Fruit fly (Drosophila melanogaster) whole organism, larva: ENCODE measurements around the gene CG43339.
A peak's percentile ranks its signal among the peaks of the same experiment; 100 is the strongest.

Source experiments
- noc ChIP-seq: fragments of 200-800 bp; sonication (Bioruptor generic); optimal IDR thresholded peaks from 3 replicates; lab custom pipeline; 2019; ENCODE audit warnings: missing biosample characterization, mild to moderate bottlenecking, missing genetic modification characterization, moderate library complexity

The CG43339 gene

DNA sequence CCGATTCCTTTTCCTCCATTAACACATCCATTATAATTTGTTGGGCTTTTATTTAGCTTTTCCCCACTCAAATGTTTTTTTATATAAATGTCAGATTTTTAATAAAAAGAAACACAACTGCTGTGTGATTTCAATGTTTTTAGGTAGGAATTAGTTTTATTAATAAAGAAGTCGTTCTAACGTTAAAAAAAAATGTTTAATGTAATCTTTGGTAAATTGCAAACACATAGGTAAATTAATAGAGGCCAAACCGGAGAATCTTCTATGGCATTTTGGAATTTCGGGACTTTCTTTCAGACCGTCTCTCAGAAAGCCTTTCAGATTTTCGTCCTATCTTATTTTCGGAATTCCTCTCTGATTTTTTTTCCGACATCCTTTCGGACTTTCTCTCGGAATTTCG is at the start of gene CG43339:
Gene CG43339, minus strand, starts transcription at position 101 of the 400 bp plus-strand sequence.
- TF ChIP-seq noc (tag; lab: Kevin White, UChicago) = no peak

DNA sequence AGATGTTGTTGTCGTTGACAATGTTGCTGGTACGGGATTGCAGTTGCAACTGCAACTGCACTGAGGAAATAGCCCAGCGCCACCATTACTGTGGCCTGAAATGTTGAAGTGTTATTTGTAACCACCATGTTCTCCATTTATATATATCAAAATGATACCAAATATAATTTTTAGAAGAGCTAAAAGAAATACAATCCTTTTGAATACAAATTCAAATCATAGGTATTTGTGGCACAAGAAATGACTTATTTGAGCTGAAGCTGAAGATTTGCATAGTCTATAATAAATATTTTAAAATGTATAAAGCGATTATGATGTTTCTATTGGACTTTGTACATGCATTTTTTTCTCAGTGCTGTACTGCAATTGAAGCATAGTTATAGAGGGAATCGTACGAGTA is 46.5 kb upstream of the CG43339 start:
- no peak for TF ChIP-seq noc (tag; lab: Kevin White, UChicago)

DNA sequence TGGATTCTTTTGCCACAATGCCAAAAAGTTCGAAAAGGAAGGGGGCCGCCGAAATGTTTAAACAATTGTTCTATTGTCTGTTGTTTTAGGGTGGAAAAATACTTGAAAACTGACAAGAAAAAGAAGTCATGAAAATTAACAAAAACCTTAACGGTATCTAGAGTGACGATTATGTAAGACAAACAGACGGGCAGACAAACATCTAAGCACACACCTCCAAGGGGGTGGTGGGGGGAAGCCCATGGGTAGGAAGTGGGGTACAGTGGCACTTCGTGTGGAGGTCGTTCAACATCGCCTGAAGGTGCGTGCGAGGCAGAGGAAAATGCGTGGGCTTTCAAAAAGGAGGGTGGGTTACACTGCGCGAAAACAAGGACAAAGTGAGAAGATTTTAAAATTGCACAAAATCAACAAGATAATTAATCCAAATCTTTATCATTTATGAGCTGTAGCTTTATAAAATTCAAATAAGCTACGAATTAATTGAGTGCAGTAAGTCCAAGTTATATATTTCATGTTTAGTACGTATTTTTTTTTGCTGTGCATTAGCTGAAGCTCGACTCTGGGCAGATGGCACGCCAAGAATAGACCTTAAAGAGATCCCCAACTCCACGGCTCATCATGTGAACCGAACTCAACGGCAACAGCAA is 44.4 kb upstream of the CG43339 start:
- no peak for TF ChIP-seq noc (tag; lab: Kevin White, UChicago)

DNA sequence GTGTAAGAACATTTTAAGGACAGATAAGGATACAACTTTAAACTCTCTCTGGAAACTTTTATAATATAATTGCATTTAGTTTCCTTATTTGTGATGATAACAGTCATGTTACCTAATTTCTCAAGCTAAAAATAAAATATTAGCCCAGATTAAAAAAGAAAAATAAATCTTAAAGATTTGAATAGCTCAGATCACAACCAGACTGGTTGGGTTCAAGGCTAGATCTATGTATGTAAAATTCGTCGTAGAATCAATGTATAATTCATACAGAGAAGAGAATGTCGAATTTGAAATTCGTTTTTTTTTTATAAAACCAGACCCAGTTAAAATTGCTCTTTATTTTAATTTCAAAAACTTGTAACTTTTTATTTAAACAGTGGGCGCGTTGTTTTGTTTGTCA is 41.0 kb upstream of the CG43339 start:
- no peak for TF ChIP-seq noc (tag; lab: Kevin White, UChicago)

DNA sequence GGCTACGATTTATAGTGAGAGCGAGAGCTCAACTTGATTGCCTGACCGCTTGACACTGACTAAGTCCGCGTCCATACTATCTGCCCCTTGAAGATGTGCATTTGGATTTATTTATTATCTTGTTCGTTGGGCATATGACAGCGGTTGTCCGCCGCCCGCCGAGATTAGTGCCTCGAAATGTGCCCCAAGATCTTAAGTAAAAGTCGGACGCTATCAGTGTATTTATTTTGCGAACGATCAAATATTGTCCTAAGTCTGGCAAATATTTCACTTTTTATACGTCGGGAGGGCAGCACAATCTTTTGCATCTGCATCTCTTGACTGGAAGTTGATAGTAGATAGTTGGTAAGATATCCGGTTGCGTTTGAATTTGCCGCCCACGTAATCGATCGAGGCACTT is 40.6 kb upstream of the CG43339 start, which contains the start of gene Irk3:
Gene Irk3, minus strand, starts transcription at position 63 of the 400 bp plus-strand sequence.
- TF ChIP-seq noc (tag; lab: Kevin White, UChicago) = no peak

DNA sequence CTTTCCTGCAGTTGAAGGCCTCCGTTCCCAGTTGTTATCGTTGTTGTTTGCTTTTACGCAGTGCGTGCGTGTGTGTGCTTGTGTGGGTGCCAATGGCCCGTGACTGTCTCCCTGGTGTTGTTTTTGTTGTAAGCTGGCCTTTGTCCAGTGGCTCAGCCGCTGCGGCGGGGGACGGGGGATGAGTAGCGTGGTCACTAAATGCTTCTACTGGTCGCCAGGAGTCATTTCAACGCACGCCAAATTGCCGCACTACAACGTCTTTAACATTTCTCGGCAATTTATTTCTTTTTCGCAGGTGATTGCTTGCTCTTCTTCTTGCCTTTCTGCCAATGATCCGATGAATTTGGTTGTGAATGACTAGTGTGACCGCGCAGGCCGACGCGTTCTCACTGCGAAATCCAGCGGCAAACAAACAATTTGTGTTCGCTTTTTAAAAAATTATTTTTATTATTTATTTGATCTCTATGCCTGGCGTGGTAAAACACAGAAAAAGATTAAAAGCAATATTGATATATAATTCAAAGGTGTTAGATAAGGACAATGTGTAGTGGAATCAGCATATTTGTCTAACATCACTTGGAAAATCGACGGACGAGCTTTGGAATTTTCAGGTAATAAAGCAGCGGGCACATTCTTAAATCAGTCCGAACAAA is 35.3 kb upstream of the CG43339 start, which contains the start of the genes Faf2 and Grip71:
Gene Faf2, minus strand, starts transcription at position 450 of the 653 bp plus-strand sequence.
Gene Grip71, plus strand, starts transcription at position 608 of the 653 bp plus-strand sequence.
- TF ChIP-seq noc (tag; lab: Kevin White, UChicago) = peak; percentile 46

DNA sequence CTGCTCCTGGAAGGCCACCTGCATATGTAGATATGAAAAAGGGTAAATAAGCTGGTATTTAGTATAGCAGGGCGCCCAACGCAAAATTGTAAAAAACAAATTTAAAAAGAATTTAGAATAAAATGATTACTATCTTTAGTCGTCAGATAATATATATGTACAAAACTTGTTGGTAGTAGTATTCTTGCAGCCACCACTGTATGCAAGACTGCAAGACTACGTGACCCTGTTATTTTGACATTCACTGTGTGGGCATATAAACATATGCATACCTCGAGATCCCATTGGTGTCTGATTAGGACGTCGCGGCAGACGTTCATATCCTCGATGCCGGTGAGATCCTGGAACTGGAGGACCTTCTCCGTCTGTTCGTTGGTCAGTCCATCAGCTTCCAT is 34.8 kb upstream of the CG43339 start:
- TF ChIP-seq noc (tag; lab: Kevin White, UChicago) = no peak

DNA sequence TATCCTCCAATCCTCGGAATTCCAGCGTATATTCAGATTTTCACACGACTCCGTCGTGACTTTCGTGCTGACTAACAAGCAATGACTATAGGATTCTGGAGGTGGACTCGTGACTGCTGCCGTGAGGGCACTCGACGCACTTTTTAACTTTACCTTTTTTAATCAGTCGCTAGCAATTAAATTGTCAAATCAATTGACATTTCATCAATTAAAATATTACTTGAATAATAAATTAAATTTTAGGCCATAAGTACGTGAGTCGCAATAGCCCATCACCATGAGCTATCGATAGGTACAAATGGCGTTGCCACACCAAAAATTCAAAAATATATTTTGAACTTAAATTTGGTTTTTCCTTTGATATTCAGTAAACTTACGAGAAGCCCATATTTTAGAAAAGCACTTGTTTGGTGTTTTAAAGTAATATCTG is 32.5 kb upstream of the CG43339 start, which contains the start of gene Jwa:
Gene Jwa, minus strand, starts transcription at position 87 of the 430 bp plus-strand sequence.
- TF ChIP-seq noc (tag; lab: Kevin White, UChicago) = peak; percentile 93

DNA sequence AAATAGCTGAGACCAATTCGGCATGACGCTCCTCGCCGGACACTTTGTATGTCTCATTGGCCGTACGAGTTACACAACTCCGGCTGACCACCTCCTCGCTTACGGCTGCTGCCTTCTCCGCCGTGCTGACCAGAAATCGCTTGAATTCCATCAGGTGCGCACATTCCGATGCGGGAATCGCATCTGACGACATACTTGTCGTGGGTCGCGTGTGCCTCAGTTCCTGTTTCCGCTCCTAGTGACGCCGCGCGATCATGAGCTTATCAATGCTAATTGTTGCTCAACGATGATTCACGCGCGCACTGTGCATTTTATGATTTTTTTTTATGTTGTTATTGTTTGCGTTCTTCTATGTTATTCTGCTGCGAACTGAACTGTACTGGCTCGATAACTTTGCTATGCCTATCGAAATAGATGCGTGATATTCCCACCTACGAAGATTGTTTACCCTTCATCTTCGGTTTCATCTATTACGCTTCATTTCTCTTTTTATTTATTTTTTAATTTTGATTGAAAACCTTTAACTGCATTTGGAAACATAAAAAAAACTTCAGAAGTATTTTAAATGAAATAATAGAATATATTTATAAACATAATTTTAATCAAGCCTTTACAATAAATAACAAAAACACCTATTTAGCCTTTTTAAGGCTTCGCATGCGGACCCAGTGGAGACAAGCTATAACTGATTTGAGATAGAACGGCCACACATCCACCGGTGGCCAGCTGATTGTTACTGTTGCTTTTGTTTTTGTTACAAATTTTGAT is 29.8 kb upstream of the CG43339 start, which contains the start of the genes CG10376 and CG10343:
Gene CG10376, minus strand, starts transcription at position 385 of the 768 bp plus-strand sequence.
Gene CG10343, plus strand, starts transcription at position 753 of the 768 bp plus-strand sequence.
- peak; percentile 85 for TF ChIP-seq noc (tag; lab: Kevin White, UChicago)

DNA sequence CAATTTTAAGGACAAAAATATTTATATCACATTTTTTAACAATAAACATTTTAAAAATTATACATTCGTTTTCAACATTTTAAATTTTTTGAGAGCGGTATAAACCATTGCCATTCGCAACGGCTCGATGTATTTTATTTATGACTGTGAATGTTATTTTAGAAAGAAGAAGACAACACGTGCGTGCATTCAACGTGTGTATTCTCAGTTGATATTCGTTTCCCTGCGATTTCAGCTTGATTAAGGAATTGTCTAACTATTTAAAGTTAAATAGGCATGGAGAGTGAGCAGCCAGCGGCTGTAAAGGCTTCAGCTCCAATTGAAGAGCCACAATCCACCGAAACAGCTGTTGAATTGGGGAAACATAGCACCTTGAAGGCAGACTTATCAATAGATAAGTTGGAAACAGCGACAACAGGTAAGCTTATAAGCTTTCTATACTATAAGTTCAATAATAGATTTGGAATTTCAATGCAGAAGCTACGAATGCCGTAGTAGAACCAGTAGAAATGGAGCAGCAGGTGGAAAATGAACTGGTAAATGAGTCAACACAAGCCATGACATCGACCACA is 25.6 kb upstream of the CG43339 start, which contains the start of gene CG10341:
Gene CG10341, plus strand, starts transcription at position 156 of the 572 bp plus-strand sequence.
- no peak for TF ChIP-seq noc (tag; lab: Kevin White, UChicago)

DNA sequence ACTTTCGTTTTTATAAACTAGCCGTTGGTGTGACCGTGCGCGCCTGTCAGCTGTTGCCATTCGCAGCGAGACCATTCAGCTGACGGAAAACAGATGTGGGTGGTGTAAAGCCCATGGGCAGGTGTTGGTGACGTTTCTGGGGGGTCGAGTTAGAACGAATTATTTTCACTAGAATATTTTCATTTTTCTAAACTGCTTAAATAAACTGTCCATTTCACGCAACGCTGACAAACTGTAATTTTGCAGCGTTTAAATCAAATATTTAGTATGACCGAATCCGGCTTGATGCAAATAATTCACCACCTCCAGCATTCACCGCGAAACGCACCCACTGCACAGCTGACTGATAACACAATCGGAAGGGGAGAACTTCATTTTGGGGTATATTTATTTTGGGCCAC is 22.3 kb upstream of the CG43339 start, which contains the start of the genes CG10383 and CG10338:
Gene CG10383, minus strand, starts transcription at position 199 of the 401 bp plus-strand sequence.
Gene CG10338, plus strand, starts transcription at position 261 of the 401 bp plus-strand sequence.
- peak; percentile 87 for TF ChIP-seq noc (tag; lab: Kevin White, UChicago)

DNA sequence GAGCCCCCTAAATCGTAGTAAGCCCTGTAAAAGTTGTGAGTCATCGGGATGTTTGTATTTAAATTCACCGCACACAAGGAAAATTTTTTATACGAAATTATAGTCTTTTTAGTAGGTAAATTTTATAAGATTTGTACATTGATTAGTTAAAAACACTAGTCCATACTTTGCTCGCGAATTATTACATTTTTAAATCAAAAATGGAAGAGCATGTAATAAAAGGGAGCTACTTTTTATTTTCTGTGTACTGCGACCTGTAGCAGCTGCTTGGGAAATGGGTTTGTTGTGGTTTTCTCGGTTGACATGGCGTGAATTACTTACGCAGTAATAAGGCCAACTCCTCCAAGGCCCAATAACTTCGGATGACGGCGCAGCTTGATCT is 21.6 kb upstream of the CG43339 start:
- no peak for TF ChIP-seq noc (tag; lab: Kevin White, UChicago)

DNA sequence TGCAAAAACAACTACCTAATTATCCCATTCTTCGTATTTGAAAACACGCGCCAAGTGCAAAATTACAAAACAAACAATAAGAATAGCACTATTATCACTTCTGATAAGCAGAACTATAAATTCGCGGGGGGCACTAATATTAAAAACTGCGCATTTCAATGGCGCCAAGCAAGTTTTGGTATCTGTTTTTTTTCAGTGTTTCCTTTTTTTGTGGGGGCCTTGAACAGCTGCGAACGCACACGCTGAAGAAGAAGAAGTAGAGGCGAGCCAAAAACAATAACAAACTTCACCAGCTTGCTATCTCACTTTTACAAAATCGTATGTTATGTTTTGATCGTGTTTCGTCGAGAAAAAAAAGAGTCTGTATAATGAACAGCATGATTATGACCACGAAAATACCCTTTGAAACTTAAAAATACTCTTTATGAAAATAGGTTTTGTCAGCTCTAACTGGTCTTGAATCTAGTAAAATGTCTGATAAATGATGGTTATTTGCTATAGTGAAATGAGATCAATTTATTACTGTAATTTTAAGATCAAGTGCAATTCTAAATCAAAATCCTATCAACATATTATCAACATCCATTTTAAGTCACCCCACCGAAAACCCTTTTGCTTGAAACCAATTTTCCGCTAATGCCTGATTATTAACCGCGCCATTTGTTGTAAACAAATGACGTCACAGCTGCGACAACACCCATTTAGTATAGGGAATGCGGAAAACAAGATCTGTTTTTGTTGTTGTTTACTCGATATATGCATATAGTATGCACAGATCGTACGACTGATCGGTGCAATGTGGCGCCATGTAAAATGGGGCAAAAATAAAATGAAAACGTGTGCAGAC is 21.0 kb upstream of the CG43339 start:
- TF ChIP-seq noc (tag; lab: Kevin White, UChicago) = peak; percentile 77

DNA sequence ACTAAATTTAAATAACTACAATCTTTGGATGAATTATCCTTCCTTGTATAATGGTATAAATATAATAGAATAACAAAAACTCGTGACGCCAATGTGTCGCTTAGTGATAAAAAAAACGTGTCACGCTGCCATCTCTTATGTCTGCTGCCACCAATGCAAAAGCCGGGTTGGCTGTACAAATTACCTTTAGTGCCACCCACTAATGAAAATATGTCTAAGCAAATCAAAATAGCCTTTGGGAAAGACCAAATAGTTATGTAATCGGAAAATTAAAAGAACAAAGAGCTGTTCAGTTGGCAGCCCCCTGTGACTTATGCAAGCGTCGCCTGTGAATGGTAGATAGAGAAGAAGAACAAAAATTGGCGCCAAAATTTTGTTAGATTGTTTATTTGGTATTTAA is 16.3 kb upstream of the CG43339 start, which contains the start of gene CG10336:
Gene CG10336, plus strand, starts transcription at position 153 of the 400 bp plus-strand sequence.
- TF ChIP-seq noc (tag; lab: Kevin White, UChicago) = no peak
